Worm (Caenorhabditis elegans) whole organism, L4 larva: Measurements from ENCODE around the gene arrd-13.
"Not testable (repeated sequence)": the region's sequence is repeated elsewhere in the genome, so short reads cannot be mapped to it uniquely, and the experiment has no call there.

ENCODE experiments used
- F37D6.2 ChIP-seq: sonication (generic microtip); optimal IDR thresholded peaks from 2 replicates; lab custom pipeline; 2016; ENCODE audit warnings: mild to moderate bottlenecking, missing genetic modification characterization, missing compliant biosample characterization
- T20F7.1 ChIP-seq: fragments of 200-800 bp; sonication (Bioruptor generic); optimal IDR thresholded peaks from 2 replicates; lab custom pipeline; 2018; ENCODE audit warnings: mild to moderate bottlenecking, missing genetic modification characterization, missing compliant biosample characterization
- T26A8.4 ChIP-seq: fragments of 200-800 bp; sonication (Bioruptor generic); IDR thresholded peaks from 2 replicates; pipeline ENCODE4 v1.3.6; 2022; ENCODE audit warnings: missing genetic modification characterization, missing compliant biosample characterization
- ZK546.5 ChIP-seq, 2 experiments: sonication (generic microtip); optimal IDR thresholded peaks; 2 replicates each; lab custom pipeline; 2017; ENCODE audit warnings: missing biosample characterization in 2 of 2, missing genetic modification characterization in 2 of 2
- aha-1 ChIP-seq: fragments of 150-350 bp; peaks from one replicate; lab custom pipeline; 2014; ENCODE audit warnings: missing biosample characterization, missing genetic modification characterization
- aly-2 ChIP-seq: sonication (generic microtip); optimal IDR thresholded peaks from 2 replicates; lab custom pipeline; 2018; ENCODE audit warnings: missing biosample characterization, missing genetic modification characterization
- ama-1 ChIP-seq: fragments of 150-350 bp; optimal IDR thresholded peaks from 2 replicates; lab custom pipeline; 2014; ENCODE audit warnings: inconsistent platforms, mixed read lengths
- arid-1 ChIP-seq: fragments of 200-800 bp; sonication (Bioruptor generic); conservative IDR thresholded peaks from 2 replicates; pipeline ENCODE4 v1.3.6; 2022; ENCODE audit warnings: missing genetic modification reagents, missing genetic modification characterization, missing compliant biosample characterization
- attf-4 ChIP-seq: sonication (generic microtip); optimal IDR thresholded peaks from 3 replicates; lab custom pipeline; 2017; ENCODE audit warnings: missing biosample characterization, missing genetic modification characterization
- ceh-28 ChIP-seq: fragments of 150-350 bp; optimal IDR thresholded peaks from 2 replicates; lab custom pipeline; 2014; ENCODE audit warnings: missing biosample characterization, missing genetic modification reagents, missing genetic modification characterization
- ceh-62 ChIP-seq: sonication (generic microtip); optimal IDR thresholded peaks from 2 replicates; lab custom pipeline; 2017; ENCODE audit warnings: missing biosample characterization, missing genetic modification characterization
- cey-2 ChIP-seq: sonication (generic microtip); optimal IDR thresholded peaks from 3 replicates; lab custom pipeline; 2017; ENCODE audit warnings: missing genetic modification characterization, mild to moderate bottlenecking, missing compliant biosample characterization, antibody characterized with exemption, borderline replicate concordance; ENCODE audit not compliant: insufficient read depth
- daf-16 ChIP-seq, 3 experiments: sonication (generic microtip); optimal IDR thresholded peaks; 2 replicates each; lab custom pipeline; 2016 to 2017; ENCODE audit warnings: missing genetic modification characterization in 3 of 3, missing genetic modification reagents in 3 of 3, mild to moderate bottlenecking in 2 of 3, missing compliant biosample characterization in 2 of 3, missing biosample characterization in 1 of 3, moderate library complexity in 1 of 3
- dmd-9 ChIP-seq: fragments of 200-800 bp; sonication (Bioruptor generic); IDR thresholded peaks from 2 replicates; pipeline ENCODE4 v1.3.6; 2022; ENCODE audit warnings: missing genetic modification reagents, missing genetic modification characterization, missing compliant biosample characterization
- dpl-1 ChIP-seq: fragments of 150-350 bp; optimal IDR thresholded peaks from 2 replicates; lab custom pipeline; 2014; ENCODE audit warnings: missing biosample characterization, missing genetic modification reagents, missing genetic modification characterization
- egl-43 ChIP-seq: fragments of 200-800 bp; sonication (Bioruptor generic); IDR thresholded peaks from 2 replicates; pipeline ENCODE4 v1.3.6; 2022; ENCODE audit warnings: missing genetic modification reagents, missing genetic modification characterization, missing compliant biosample characterization
- hlh-30 ChIP-seq: sonication (generic microtip); optimal IDR thresholded peaks from 2 replicates; lab custom pipeline; 2017; ENCODE audit warnings: antibody characterized with exemption, mild to moderate bottlenecking, missing genetic modification characterization, missing compliant biosample characterization; ENCODE audit not compliant: insufficient read depth
- lsy-2 ChIP-seq, 2 experiments: fragments of 150-350 bp in 1 of 2; sonication (generic microtip) in 1 of 2; optimal IDR thresholded peaks; 2 replicates each; lab custom pipeline; 2014 to 2017; ENCODE audit warnings: missing biosample characterization in 2 of 2, missing genetic modification characterization in 2 of 2
- madf-9 ChIP-seq: fragments of 200-800 bp; sonication (Bioruptor generic); conservative IDR thresholded peaks from 2 replicates; pipeline ENCODE4 v1.3.6; 2022; ENCODE audit warnings: missing genetic modification reagents, missing genetic modification characterization, missing compliant biosample characterization
- mdl-1 ChIP-seq, 2 experiments: fragments of 150-350 bp in 1 of 2; sonication (generic microtip) in 1 of 2; optimal IDR thresholded peaks; 2 replicates each; lab custom pipeline; 2014 to 2017; ENCODE audit warnings: missing biosample characterization in 2 of 2, missing genetic modification characterization in 2 of 2
- mes-2 ChIP-seq: sonication (generic microtip); optimal IDR thresholded peaks from 2 replicates; lab custom pipeline; 2016; ENCODE audit warnings: missing genotype, mild to moderate bottlenecking, missing genetic modification characterization, missing compliant biosample characterization; ENCODE audit not compliant: poor library complexity, severe bottlenecking
- nhr-11 ChIP-seq: fragments of 150-350 bp; optimal IDR thresholded peaks from 2 replicates; lab custom pipeline; 2014; ENCODE audit warnings: missing biosample characterization, missing genetic modification characterization
- nhr-42 ChIP-seq: fragments of 200-800 bp; sonication (Bioruptor generic); IDR thresholded peaks from 2 replicates; pipeline ENCODE4 v1.3.6; 2022; ENCODE audit warnings: missing genetic modification characterization, missing compliant biosample characterization
- pha-4 ChIP-seq, 2 experiments: fragments of 150-350 bp in 1 of 2; fragments of 200-800 bp in 1 of 2; sonication (Bioruptor generic) in 1 of 2; IDR thresholded peaks in 1 of 2; optimal IDR thresholded peaks in 1 of 2; 2 replicates each; pipeline versions ENCODE4 v1.3.6 to Lab custom; 2014 to 2022; ENCODE audit warnings: missing genetic modification characterization in 2 of 2, missing genetic modification reagents in 2 of 2, missing biosample characterization in 1 of 2, missing compliant biosample characterization in 1 of 2
- saeg-2 ChIP-seq: fragments of 200-800 bp; sonication (Bioruptor generic); IDR thresholded peaks from 2 replicates; pipeline ENCODE4 v1.3.6; 2022; ENCODE audit warnings: missing genetic modification reagents, missing genetic modification characterization, missing compliant biosample characterization
- set-16 ChIP-seq: fragments of 200-800 bp; sonication (Bioruptor generic); IDR thresholded peaks from 2 replicates; pipeline ENCODE4 v1.3.6; 2022; ENCODE audit warnings: missing genetic modification reagents, missing genetic modification characterization, missing compliant biosample characterization
- tra-1 ChIP-seq: fragments of 200-800 bp; sonication (Bioruptor generic); IDR thresholded peaks from 2 replicates; pipeline ENCODE4 v1.3.6; 2022; ENCODE audit warnings: missing genetic modification reagents, missing genetic modification characterization, missing compliant biosample characterization
- unc-130 ChIP-seq: sonication (generic microtip); optimal IDR thresholded peaks from 2 replicates; lab custom pipeline; 2016; ENCODE audit warnings: missing genetic modification reagents, missing genetic modification characterization, missing compliant biosample characterization
- unc-62 ChIP-seq, 3 experiments: fragments of 150-350 bp in 1 of 3; sonication (generic microtip); optimal IDR thresholded peaks in 2 of 3; peaks in 1 of 3; 1 replicate in 1 of 3; 2 replicates in 2 of 3; lab custom pipeline; 2014 to 2017; ENCODE audit warnings: missing biosample characterization in 3 of 3, missing genetic modification characterization in 3 of 3, missing genetic modification reagents in 3 of 3, missing genotype in 1 of 3
- vab-7 ChIP-seq: fragments of 200-800 bp; sonication (Bioruptor generic); IDR thresholded peaks from 2 replicates; pipeline ENCODE4 v1.3.6; 2022; ENCODE audit warnings: missing genetic modification reagents, missing genetic modification characterization, missing compliant biosample characterization
- ztf-11 ChIP-seq: fragments of 150-350 bp; optimal IDR thresholded peaks from 2 replicates; lab custom pipeline; 2014; ENCODE audit warnings: missing biosample characterization, missing genetic modification characterization

Gene arrd-13

DNA sequence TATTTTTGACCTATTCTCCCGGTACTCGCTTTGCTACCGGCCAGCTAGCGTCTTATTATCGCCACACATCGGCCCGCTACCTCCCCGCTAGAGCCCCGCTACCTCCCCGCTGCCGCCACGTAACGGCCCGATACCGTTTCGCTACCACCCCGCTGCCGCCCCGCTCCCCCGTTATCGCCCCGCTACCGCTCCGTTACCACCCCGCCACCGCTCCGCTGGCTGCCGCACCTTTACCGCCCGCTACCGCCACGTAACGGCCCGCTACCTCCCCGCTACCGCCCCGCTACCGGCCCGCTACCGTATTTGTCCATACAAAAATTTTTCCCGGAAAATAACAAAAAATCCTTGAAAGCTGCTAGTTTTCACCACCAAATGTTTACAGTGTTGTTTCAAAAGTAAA, 27.4 kb downstream of the arrd-13 start (continued):
- TF ChIP-seq set-16 (GFP tag; lab: Robert Waterston, UW), result peak; percentile 98
- TF ChIP-seq ama-1 (lab: Kevin White, UChicago), result no peak
- no peak for TF ChIP-seq T20F7.1 (GFP tag; lab: Kevin White, UChicago)
- TF ChIP-seq nhr-11 (tag; lab: Kevin White, UChicago), result no peak
- no peak for TF ChIP-seq ceh-28
- no peak for TF ChIP-seq ztf-11 (tag; lab: Kevin White, UChicago)
- TF ChIP-seq unc-130 (GFP tag; lab: Kevin White, UChicago), result no peak
- TF ChIP-seq arid-1 (GFP tag; lab: Robert Waterston, UW), result no peak
- TF ChIP-seq attf-4 (tag; lab: Kevin White, UChicago), result no peak
- no peak for TF ChIP-seq mdl-1 (tag; optimal IDR thresholded peaks at IDR 0.05; lab: Kevin White, UChicago)
- TF ChIP-seq saeg-2, result 0 out of 2 replicates have a peak, but pooled peaks have one; percentile 6
- no peak for TF ChIP-seq unc-62 (GFP tag; optimal IDR thresholded peaks at IDR 0.05 in 1 of 2; lab: Kevin White, UChicago)
- no peak for TF ChIP-seq unc-62 (tag; optimal IDR thresholded peaks at IDR 0.05; lab: Kevin White, UChicago)
- no peak for TF ChIP-seq dmd-9

DNA sequence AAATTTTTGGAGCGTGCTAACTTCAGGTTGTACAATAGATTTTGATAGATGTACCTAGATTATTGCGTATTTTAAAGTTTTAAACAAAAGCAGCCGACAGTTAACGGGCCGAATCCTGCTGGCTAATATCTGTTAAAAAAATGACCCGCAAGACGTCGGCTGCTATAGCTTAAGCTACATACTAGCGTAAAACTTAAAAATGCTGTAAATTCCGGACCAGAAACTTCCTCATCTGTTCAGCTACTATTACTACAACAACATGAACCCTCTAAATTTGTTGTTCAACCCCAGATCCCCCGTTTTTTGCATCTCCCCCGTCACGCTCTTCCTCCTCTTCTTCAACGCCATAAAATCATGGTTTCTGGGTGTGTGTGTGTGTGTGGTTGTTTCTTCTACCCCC, 28.7 kb downstream of the arrd-13 start:
- TF ChIP-seq unc-62 (GFP tag; optimal IDR thresholded peaks at IDR 0.05 in 1 of 2; lab: Kevin White, UChicago), result peak in 1 of 2 experiments; percentile 91
- TF ChIP-seq unc-62 (tag; optimal IDR thresholded peaks at IDR 0.05; lab: Kevin White, UChicago), result no peak
- TF ChIP-seq arid-1 (GFP tag; lab: Robert Waterston, UW), result no peak

DNA sequence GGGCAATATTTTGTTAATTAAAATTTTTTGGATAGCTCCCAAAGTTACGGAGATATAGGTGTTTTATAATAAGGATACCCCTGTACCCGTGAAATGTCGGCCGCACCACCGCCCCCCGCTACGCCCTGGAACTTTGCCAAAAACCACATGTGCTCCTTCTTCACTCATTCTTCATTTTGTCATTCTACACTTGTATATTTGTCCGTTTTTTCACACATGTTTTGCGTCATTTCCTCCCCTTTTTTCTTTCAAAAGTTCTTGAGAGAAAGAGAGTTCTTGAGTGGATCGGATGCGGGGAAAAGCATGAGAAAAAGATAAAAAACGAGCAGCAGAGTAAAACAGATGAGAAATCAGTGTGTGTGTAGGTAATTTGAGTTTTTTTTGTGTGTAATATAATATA, 30.6 kb downstream of the arrd-13 start:
- TF ChIP-seq daf-16 (GFP tag; optimal IDR thresholded peaks at IDR 0.05; lab: Kevin White, UChicago), result no peak
- TF ChIP-seq daf-16 (tag; optimal IDR thresholded peaks at IDR 0.05; lab: Kevin White, UChicago), result no peak
- TF ChIP-seq hlh-30 (tag; lab: Kevin White, UChicago), result no peak
- no peak for TF ChIP-seq F37D6.2 (tag; lab: Kevin White, UChicago)
- no peak for TF ChIP-seq madf-9 (GFP tag; lab: Robert Waterston, UW)
- TF ChIP-seq tra-1 (GFP tag; lab: Robert Waterston, UW), result no peak
- no peak for TF ChIP-seq ZK546.5 (tag; optimal IDR thresholded peaks at IDR 0.05; lab: Kevin White, UChicago)
- no peak for TF ChIP-seq T26A8.4 (GFP tag; lab: Robert Waterston, UW)
- TF ChIP-seq aly-2 (tag; lab: Kevin White, UChicago), result no peak
- no peak for TF ChIP-seq mes-2
- no peak for TF ChIP-seq unc-130 (GFP tag; lab: Kevin White, UChicago)
- TF ChIP-seq ceh-62 (tag; lab: Kevin White, UChicago), result no peak
- TF ChIP-seq aha-1, result no peak
- no peak for TF ChIP-seq egl-43 (GFP tag; lab: Robert Waterston, UW)
- TF ChIP-seq ama-1 (lab: Kevin White, UChicago), result no peak
- no peak for TF ChIP-seq lsy-2 (tag; optimal IDR thresholded peaks at IDR 0.05; lab: Kevin White, UChicago)
- TF ChIP-seq dpl-1 (GFP tag; lab: Kevin White, UChicago), result no peak
- no peak for TF ChIP-seq cey-2 (tag; lab: Kevin White, UChicago)
- no peak for TF ChIP-seq vab-7 (GFP tag; lab: Robert Waterston, UW)

DNA sequence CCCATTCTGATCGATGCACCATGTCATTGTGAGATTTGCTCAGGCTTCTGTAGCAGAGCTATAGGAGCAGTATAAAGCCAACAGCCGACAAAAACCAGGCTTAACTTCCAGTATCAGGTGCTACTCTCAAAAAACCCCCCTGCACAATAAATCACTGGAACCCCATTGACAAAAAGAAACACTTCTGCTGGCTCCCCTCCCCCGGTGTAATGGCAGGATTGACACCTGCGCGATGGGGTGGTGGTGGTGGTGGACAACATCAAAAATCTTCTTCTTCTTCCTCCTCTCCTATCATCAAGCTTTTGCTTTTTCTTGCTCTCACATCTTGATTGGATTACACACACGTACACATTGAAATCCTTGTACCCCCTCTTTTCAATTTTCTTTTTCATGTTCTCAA, 31.5 kb downstream of the arrd-13 start:
- TF ChIP-seq set-16 (GFP tag; lab: Robert Waterston, UW), result 0 out of 2 replicates have a peak, but pooled peaks have one; percentile 8
- no peak for TF ChIP-seq ztf-11 (tag; lab: Kevin White, UChicago)
- TF ChIP-seq nhr-42 (GFP tag; lab: Robert Waterston, UW), result peak; percentile 51; the same call in 1 of the 2 replicates
- TF ChIP-seq unc-62 (GFP tag; optimal IDR thresholded peaks at IDR 0.05 in 1 of 2; lab: Kevin White, UChicago), result peak in 1 of 2 experiments; percentile 70
- no peak for TF ChIP-seq unc-62 (tag; optimal IDR thresholded peaks at IDR 0.05; lab: Kevin White, UChicago)

DNA sequence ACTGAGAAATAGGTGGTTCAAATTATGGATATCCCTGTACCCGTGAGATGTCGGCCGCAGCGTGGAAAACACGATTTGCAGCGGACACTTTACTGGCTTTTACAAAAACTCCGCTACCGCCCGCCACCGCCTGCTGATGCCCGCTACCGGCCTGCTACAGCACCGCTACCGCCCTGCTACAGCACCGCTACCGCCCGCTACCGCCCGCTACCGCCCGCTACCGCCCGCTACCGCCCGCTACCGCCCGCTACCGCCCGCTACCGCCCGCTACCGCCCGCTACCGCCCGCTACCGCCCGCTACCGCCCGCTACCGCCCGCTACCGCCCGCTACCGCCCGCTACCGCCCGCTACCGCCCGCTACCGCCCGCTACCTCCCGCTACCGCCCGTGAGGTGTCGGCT, 32.5 kb downstream of the arrd-13 start:
- TF ChIP-seq pha-4 (GFP tag; IDR thresholded peaks at IDR 0.05; lab: Robert Waterston, UW) (peak; percentile 32; the same call in 1 of the 2 replicates), egl-43 (GFP tag; lab: Robert Waterston, UW) (0 out of 2 replicates have a peak, but pooled peaks have one; percentile 15), set-16 (GFP tag; lab: Robert Waterston, UW) (peak; percentile 90)
- not testable (repeated sequence) for TF ChIP-seq pha-4 (tag; optimal IDR thresholded peaks at IDR 0.05; lab: Kevin White, UChicago)
